Worm (Caenorhabditis elegans) whole organism, young adult: ENCODE measurements around the gene fbxa-11.

Experiments used
- ama-1 ChIP-seq, 3 experiments: fragments of 150-350 bp in 1 of 3; sonication (generic microtip) in 2 of 3; optimal IDR thresholded peaks; 2 replicates each; lab custom pipeline; 2014 to 2018; ENCODE audit warnings: missing biosample characterization in 2 of 3, missing genetic modification characterization in 2 of 3, missing genetic modification reagents in 2 of 3
- ceh-40 ChIP-seq: fragments of 200-800 bp; sonication (Bioruptor generic); IDR thresholded peaks from 2 replicates; pipeline ENCODE4 v1.3.6; 2022; ENCODE audit warnings: missing genetic modification characterization, missing compliant biosample characterization
- egl-44 ChIP-seq: fragments of 200-800 bp; sonication (Bioruptor generic); IDR thresholded peaks from 2 replicates; pipeline ENCODE4 v1.3.6; 2022; ENCODE audit warnings: missing genetic modification reagents, missing genetic modification characterization, missing compliant biosample characterization
- hlh-26 ChIP-seq: fragments of 200-800 bp; sonication (Bioruptor generic); conservative IDR thresholded peaks from 2 replicates; pipeline ENCODE4 v1.3.6; 2022; ENCODE audit warnings: missing genetic modification reagents, missing genetic modification characterization, missing compliant biosample characterization
- hmg-20 ChIP-seq: fragments of 200-800 bp; sonication (Bioruptor generic); IDR thresholded peaks from 2 replicates; pipeline ENCODE4 v1.3.6; 2022; ENCODE audit warnings: missing genetic modification reagents, missing genetic modification characterization, missing compliant biosample characterization
- madf-3 ChIP-seq: fragments of 200-800 bp; sonication (Bioruptor generic); IDR thresholded peaks from 2 replicates; pipeline ENCODE4 v1.3.6; 2022; ENCODE audit warnings: missing genetic modification reagents, missing genetic modification characterization, missing compliant biosample characterization
- nhr-27 ChIP-seq: fragments of 200-800 bp; sonication (Bioruptor generic); optimal IDR thresholded peaks from 2 replicates; lab custom pipeline; 2018; ENCODE audit warnings: mild to moderate bottlenecking, missing genetic modification characterization, moderate library complexity, missing compliant biosample characterization
- pbrm-1 ChIP-seq: fragments of 200-800 bp; sonication (Bioruptor generic); IDR thresholded peaks from 2 replicates; pipeline ENCODE4 v1.3.6; 2022; ENCODE audit warnings: missing genetic modification reagents, missing genetic modification characterization, missing compliant biosample characterization
- unc-62 ChIP-seq: fragments of 150-350 bp; optimal IDR thresholded peaks from 2 replicates; lab custom pipeline; 2014; ENCODE audit warnings: missing biosample characterization, missing genetic modification reagents, missing genetic modification characterization
- xnd-1 ChIP-seq: sonication (generic microtip); optimal IDR thresholded peaks from 2 replicates; lab custom pipeline; 2016; ENCODE audit warnings: missing genotype, missing genetic modification reagents, missing genetic modification characterization, missing compliant biosample characterization
- ztf-25 ChIP-seq: fragments of 200-800 bp; sonication (Bioruptor generic); IDR thresholded peaks from 2 replicates; pipeline ENCODE4 v1.3.6; 2022; ENCODE audit warnings: missing genetic modification reagents, missing genetic modification characterization, missing compliant biosample characterization

- TF ChIP-seq egl-44 (GFP tag; lab: Robert Waterston, UW) (no peak), hlh-26 (GFP tag; lab: Robert Waterston, UW) (no peak), hmg-20 (GFP tag; lab: Robert Waterston, UW) (no peak), pbrm-1 (GFP tag; lab: Robert Waterston, UW) (no peak), xnd-1 (tag; lab: Kevin White, UChicago) (no peak), nhr-27 (tag; lab: Kevin White, UChicago) (no peak), unc-62 (GFP tag; lab: Kevin White, UChicago) (no peak), madf-3 (GFP tag; lab: Robert Waterston, UW) (no peak), ztf-25 (no peak), ama-1 (optimal IDR thresholded peaks at IDR 0.05; lab: Kevin White, UChicago) (no peak), ama-1 (GFP tag; optimal IDR thresholded peaks at IDR 0.05; lab: Kevin White, UChicago) (no peak), ceh-40 (no peak)
These were observed 39.9 kb upstream of the fbxa-11 start, which contains the start of the genes F23H11.5 and bra-2 for ce11 chrIII:910540-911311.
